Worm (Caenorhabditis elegans): ENCODE data around the gene R160.12.

R160.12 gene

DNA sequence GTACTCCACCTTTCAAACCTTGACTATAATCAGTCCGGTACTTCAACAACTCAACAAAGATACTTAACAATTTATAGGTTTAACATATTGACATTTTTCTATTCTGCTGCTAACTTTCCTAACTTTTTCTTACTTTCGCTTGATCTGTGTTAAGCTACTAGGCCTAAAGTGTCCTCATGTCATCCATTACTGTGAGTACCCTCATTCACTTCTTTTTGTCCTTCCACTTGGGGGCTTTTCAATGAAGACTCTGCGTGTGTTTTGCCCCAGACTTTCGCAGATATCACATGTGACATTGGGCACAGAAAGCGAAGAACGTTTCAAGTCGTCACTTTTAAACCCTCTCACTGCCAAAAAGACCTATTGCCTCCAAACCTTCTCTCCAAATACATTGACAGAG is 27.1 kb upstream of the R160.12 start (continued):
- TF ChIP-seq lin-11 (tag; optimal IDR thresholded peaks at IDR 0.05) (no peak), ets-4 (tag; optimal IDR thresholded peaks at IDR 0.05) (no peak)

DNA sequence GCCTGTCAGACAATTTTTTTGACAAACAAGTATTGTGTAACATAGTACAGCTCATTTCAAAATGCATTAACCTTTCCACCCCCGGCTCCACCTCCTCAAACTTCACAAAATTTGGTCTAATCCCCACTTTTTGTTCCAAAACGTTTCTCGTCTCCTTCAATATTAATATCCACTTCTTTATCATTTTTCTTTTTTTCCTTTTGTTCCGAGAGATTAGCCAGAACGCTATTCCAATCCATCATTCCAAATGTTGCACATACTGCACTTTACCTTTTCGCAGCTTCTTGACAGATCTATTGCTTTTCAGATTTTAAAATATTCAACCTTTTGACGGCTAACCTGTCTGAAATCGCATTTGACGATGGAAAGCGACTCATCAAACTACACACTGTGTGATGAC is 25.3 kb upstream of the R160.12 start, which contains the start of gene D1079.1:
D1079.1 (plus strand) TSS at position 301 of the 400 bp plus-strand sequence.
- no peak for TF ChIP-seq dve-1 (tag; optimal IDR thresholded peaks at IDR 0.05)
- no peak for TF ChIP-seq ceh-2 (tag; optimal IDR thresholded peaks at IDR 0.05)
- TF ChIP-seq Y22D7AL.16 (tag; optimal IDR thresholded peaks at IDR 0.05): no peak

DNA sequence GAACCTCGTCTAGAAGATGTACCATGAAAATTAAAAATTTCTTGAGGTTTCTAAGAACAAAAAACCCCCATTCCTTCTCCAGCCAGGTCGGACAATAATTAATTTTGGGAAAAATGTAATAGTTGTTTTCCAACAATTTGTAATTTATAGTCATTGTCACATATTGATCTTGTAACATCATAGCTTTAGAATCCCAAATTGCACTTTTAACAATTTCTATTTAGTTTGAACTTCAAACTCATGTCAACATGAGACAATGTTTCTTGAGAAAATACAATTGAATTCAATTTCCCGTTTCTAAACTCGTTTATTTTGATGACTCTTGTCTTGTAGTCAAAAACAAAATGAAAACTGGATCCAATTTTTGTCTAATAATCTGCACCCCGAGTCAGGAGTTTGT is 22.7 kb upstream of the R160.12 start:
- TF ChIP-seq ceh-9 (tag; optimal IDR thresholded peaks at IDR 0.05): no peak
- no peak for TF ChIP-seq tbx-7 (tag; optimal IDR thresholded peaks at IDR 0.05)
- TF ChIP-seq tbx-2 (tag; optimal IDR thresholded peaks at IDR 0.05): no peak
- no peak for TF ChIP-seq unc-42 (tag; optimal IDR thresholded peaks at IDR 0.05)
- TF ChIP-seq ztf-16 (tag; optimal IDR thresholded peaks at IDR 0.05): no peak
- TF ChIP-seq sdc-2 (tag; optimal IDR thresholded peaks at IDR 0.05): no peak
- no peak for TF ChIP-seq pros-1 (tag; optimal IDR thresholded peaks at IDR 0.05)
- no peak for TF ChIP-seq madf-2 (tag; optimal IDR thresholded peaks at IDR 0.05)
- no peak for TF ChIP-seq mec-3 (tag; optimal IDR thresholded peaks at IDR 0.05; ENCODE audit: borderline replicate concordance)
- TF ChIP-seq ceh-30 (tag; optimal IDR thresholded peaks at IDR 0.05): no peak
- TF ChIP-seq nfya-1 (tag; optimal IDR thresholded peaks at IDR 0.05): no peak
- no peak for TF ChIP-seq ceh-48 (tag; optimal IDR thresholded peaks at IDR 0.05)
- no peak for TF ChIP-seq nhr-11 (tag; optimal IDR thresholded peaks at IDR 0.05)
- no peak for TF ChIP-seq fax-1 (tag; optimal IDR thresholded peaks at IDR 0.05)
- TF ChIP-seq ama-1 (optimal IDR thresholded peaks at IDR 0.05): no peak
- no peak for TF ChIP-seq ceh-2 (tag; optimal IDR thresholded peaks at IDR 0.05)
- no peak for TF ChIP-seq ceh-31 (tag; optimal IDR thresholded peaks at IDR 0.05)
- TF ChIP-seq T23F11.4 (GFP tag; optimal IDR thresholded peaks at IDR 0.05): no peak

DNA sequence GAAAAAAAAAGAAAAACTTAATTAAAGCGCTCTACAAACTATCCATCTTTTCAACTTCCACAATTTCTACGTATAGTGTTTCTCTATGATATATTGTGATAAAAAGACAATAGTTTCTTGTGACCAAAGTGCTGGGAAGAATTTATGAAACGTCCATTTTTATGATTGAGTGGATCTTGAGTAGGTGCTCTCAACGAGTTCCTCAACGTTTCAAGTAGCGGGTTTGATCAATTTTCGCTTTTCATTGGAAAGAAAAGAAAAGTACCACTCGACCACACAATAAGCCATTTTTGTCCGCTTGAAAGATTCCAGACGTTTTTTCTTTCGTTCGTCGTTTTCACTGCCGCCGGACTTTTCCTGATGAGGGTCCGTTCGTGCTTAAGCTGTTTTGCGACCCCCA is 19.9 kb upstream of the R160.12 start:
- TF ChIP-seq ceh-19 (GFP tag; optimal IDR thresholded peaks at IDR 0.05): no peak
- TF ChIP-seq ceh-22 (tag; optimal IDR thresholded peaks at IDR 0.05): no peak
- TF ChIP-seq sox-4 (tag; optimal IDR thresholded peaks at IDR 0.05): no peak
- TF ChIP-seq Y22D7AL.16 (tag; optimal IDR thresholded peaks at IDR 0.05): no peak
- TF ChIP-seq odd-2 (tag; optimal IDR thresholded peaks at IDR 0.05): no peak
- TF ChIP-seq ceh-6 (GFP tag; optimal IDR thresholded peaks at IDR 0.05): no peak
- no peak for TF ChIP-seq ama-1 (optimal IDR thresholded peaks at IDR 0.05)
- no peak for TF ChIP-seq ceh-9 (tag; optimal IDR thresholded peaks at IDR 0.05)
- TF ChIP-seq T23F11.4 (GFP tag; optimal IDR thresholded peaks at IDR 0.05): no peak
- TF ChIP-seq dmd-4 (tag; optimal IDR thresholded peaks at IDR 0.05; ENCODE audit: borderline replicate concordance): no peak
- no peak for TF ChIP-seq pqm-1 (tag; optimal IDR thresholded peaks at IDR 0.05)
- no peak for TF ChIP-seq rnt-1 (tag; optimal IDR thresholded peaks at IDR 0.05)
- TF ChIP-seq pha-2 (tag; optimal IDR thresholded peaks at IDR 0.05): no peak
- no peak for TF ChIP-seq unc-86 (tag; optimal IDR thresholded peaks at IDR 0.05)
- no peak for TF ChIP-seq unc-55 (GFP tag; optimal IDR thresholded peaks at IDR 0.05)
- TF ChIP-seq sox-2 (GFP tag; IDR thresholded peaks at IDR 0.05): no peak
- no peak for TF ChIP-seq tbx-7 (tag; optimal IDR thresholded peaks at IDR 0.05)

DNA sequence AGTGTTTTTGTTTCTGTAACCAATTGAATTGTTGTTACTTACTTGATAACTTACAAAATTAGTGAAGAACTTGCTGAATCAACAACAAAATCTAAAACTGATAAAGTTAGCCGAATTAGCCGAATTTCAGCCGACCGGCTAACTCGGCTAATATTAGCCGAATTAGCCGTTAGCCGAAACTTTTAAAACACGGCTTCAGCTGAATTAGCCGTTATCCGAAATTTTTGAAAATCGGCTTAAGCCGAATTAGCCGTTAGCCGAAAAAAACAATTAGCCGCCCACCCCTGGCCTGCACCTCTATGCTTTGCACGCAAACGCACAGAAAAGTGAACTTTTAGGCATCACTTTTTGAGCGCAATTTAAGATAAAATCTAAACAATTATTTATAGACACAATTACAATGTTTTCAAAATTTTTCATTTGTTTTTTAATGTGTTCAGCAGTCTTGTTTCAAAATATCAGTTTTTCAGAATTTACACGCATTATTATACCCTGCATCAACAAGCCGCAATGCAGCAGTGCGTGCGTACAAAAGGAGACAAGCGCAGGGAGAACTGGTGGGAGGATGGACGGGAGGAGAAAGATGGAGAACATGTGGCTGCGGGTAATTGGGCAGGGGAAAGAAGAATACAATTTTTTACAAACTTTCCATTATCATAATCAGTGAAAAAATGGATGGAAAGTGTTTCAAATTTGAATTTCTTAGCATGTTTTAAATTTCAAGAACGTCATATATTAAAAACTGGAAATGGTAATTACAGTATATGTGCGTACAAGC is 17.7 kb upstream of the R160.12 start:
- TF ChIP-seq hlh-8 (tag; optimal IDR thresholded peaks at IDR 0.05) (no peak), ceh-34 (tag; optimal IDR thresholded peaks at IDR 0.05) (peak; percentile 33), ceh-48 (tag; optimal IDR thresholded peaks at IDR 0.05) (no peak), unc-86 (tag; optimal IDR thresholded peaks at IDR 0.05) (peak; percentile 8), K09A11.1 (tag; optimal IDR thresholded peaks at IDR 0.05; ENCODE audit: insufficient read depth) (peak; percentile 83), fkh-6 (tag; optimal IDR thresholded peaks at IDR 0.05) (no peak), lim-6 (tag; optimal IDR thresholded peaks at IDR 0.05) (no peak), dve-1 (tag; optimal IDR thresholded peaks at IDR 0.05) (no peak), ceh-2 (tag; optimal IDR thresholded peaks at IDR 0.05) (no peak), npax-4 (tag; optimal IDR thresholded peaks at IDR 0.05) (no peak), pat-9 (tag; optimal IDR thresholded peaks at IDR 0.05) (no peak), sox-2 (GFP tag; IDR thresholded peaks at IDR 0.05) (peak; percentile 37), ceh-45 (GFP tag; IDR thresholded peaks at IDR 0.05) (no peak), ceh-14 (tag; optimal IDR thresholded peaks at IDR 0.05) (no peak), pax-1 (tag; optimal IDR thresholded peaks at IDR 0.05) (no peak), ets-4 (tag; optimal IDR thresholded peaks at IDR 0.05) (peak; percentile 41), ama-1 (optimal IDR thresholded peaks at IDR 0.05) (no peak), pros-1 (tag; optimal IDR thresholded peaks at IDR 0.05) (no peak), unc-42 (tag; optimal IDR thresholded peaks at IDR 0.05) (peak; percentile 6), ztf-16 (tag; optimal IDR thresholded peaks at IDR 0.05) (no peak)
